Worm (Caenorhabditis elegans) whole organism, young adult: ENCODE results near the gene msp-74.

Experiments used
- B0019.2 ChIP-seq: fragments of 200-800 bp; sonication (Bioruptor generic); conservative IDR thresholded peaks from 2 replicates; pipeline ENCODE4 v1.3.6; 2022; ENCODE audit warnings: missing genetic modification reagents, missing genetic modification characterization, missing compliant biosample characterization
- B0336.3 ChIP-seq: fragments of 200-800 bp; sonication (Bioruptor generic); IDR thresholded peaks from 2 replicates; pipeline ENCODE4 v1.3.6; 2022; ENCODE audit warnings: missing genetic modification characterization, missing compliant biosample characterization
- C06A6.2 ChIP-seq: fragments of 200-800 bp; sonication (Bioruptor generic); conservative IDR thresholded peaks from 2 replicates; pipeline ENCODE4 v1.3.6; 2022; ENCODE audit warnings: missing genetic modification characterization, missing compliant biosample characterization
- F22D6.2 ChIP-seq: sonication (generic microtip); optimal IDR thresholded peaks from 2 replicates; lab custom pipeline; 2016; ENCODE audit warnings: mild to moderate bottlenecking, missing genetic modification characterization, missing compliant biosample characterization
- F49E8.2 ChIP-seq: sonication (generic microtip); optimal IDR thresholded peaks from 3 replicates; lab custom pipeline; 2017; ENCODE audit warnings: missing genetic modification characterization, mild to moderate bottlenecking, missing compliant biosample characterization, antibody characterized with exemption, moderate library complexity; ENCODE audit not compliant: insufficient read depth
- T26A5.8 ChIP-seq: sonication (generic microtip); optimal IDR thresholded peaks from 2 replicates; lab custom pipeline; 2016; ENCODE audit warnings: missing genetic modification characterization, missing compliant biosample characterization
- Y53G8AR.9 ChIP-seq: fragments of 200-800 bp; sonication (Bioruptor generic); conservative IDR thresholded peaks from 2 replicates; pipeline ENCODE4 v1.3.6; 2022; ENCODE audit warnings: missing genetic modification reagents, missing genetic modification characterization, missing compliant biosample characterization
- Y56A3A.18 ChIP-seq: fragments of 200-800 bp; sonication (Bioruptor generic); IDR thresholded peaks from 2 replicates; pipeline ENCODE4 v1.3.6; 2022; ENCODE audit warnings: missing genetic modification reagents, missing genetic modification characterization, missing compliant biosample characterization
- akir-1 ChIP-seq: fragments of 200-800 bp; sonication (Bioruptor generic); optimal IDR thresholded peaks from 2 replicates; lab custom pipeline; 2018; ENCODE audit warnings: mild to moderate bottlenecking, missing genetic modification characterization, moderate library complexity, missing compliant biosample characterization
- aptf-3 ChIP-seq: fragments of 200-800 bp; sonication (Bioruptor generic); IDR thresholded peaks from 2 replicates; pipeline ENCODE4 v1.3.6; 2022; ENCODE audit warnings: missing genetic modification characterization, missing compliant biosample characterization
- atf-7 ChIP-seq: sonication (generic microtip); optimal IDR thresholded peaks from 2 replicates; lab custom pipeline; 2017; ENCODE audit warnings: mild to moderate bottlenecking, missing genetic modification characterization, missing compliant biosample characterization
- attf-3 ChIP-seq: fragments of 200-800 bp; sonication (Bioruptor generic); conservative IDR thresholded peaks from 2 replicates; pipeline ENCODE4 v1.3.6; 2022; ENCODE audit warnings: missing genetic modification reagents, missing genetic modification characterization, missing compliant biosample characterization
- attf-5 ChIP-seq: fragments of 200-800 bp; sonication (Bioruptor generic); optimal IDR thresholded peaks from 2 replicates; lab custom pipeline; 2018; ENCODE audit warnings: mild to moderate bottlenecking, missing genetic modification characterization, missing compliant biosample characterization
- ccch-3 ChIP-seq: fragments of 200-800 bp; sonication (Bioruptor generic); optimal IDR thresholded peaks from 2 replicates; lab custom pipeline; 2018; ENCODE audit warnings: mild to moderate bottlenecking, missing genetic modification characterization, missing compliant biosample characterization
- ceh-27 ChIP-seq: fragments of 200-800 bp; sonication (Bioruptor generic); optimal IDR thresholded peaks from 2 replicates; lab custom pipeline; 2018; ENCODE audit warnings: mild to moderate bottlenecking, missing genetic modification characterization, moderate library complexity, missing compliant biosample characterization
- ceh-79 ChIP-seq: sonication (generic microtip); optimal IDR thresholded peaks from 2 replicates; lab custom pipeline; 2017; ENCODE audit warnings: mild to moderate bottlenecking, missing genetic modification characterization, missing compliant biosample characterization
- dox-1 ChIP-seq: fragments of 200-800 bp; sonication (Bioruptor generic); IDR thresholded peaks from 2 replicates; pipeline ENCODE4 v1.3.6; 2022; ENCODE audit warnings: missing genetic modification reagents, missing genetic modification characterization, missing compliant biosample characterization
- dpl-1 ChIP-seq: fragments of 150-350 bp; optimal IDR thresholded peaks from 2 replicates; lab custom pipeline; 2014; ENCODE audit warnings: missing biosample characterization, missing genetic modification reagents, missing genetic modification characterization
- ets-4 ChIP-seq: fragments of 200-800 bp; sonication (Bioruptor generic); optimal IDR thresholded peaks from 2 replicates; lab custom pipeline; 2018; ENCODE audit warnings: mild to moderate bottlenecking, missing genetic modification characterization, missing compliant biosample characterization
- gei-17 ChIP-seq: fragments of 200-800 bp; sonication (Bioruptor generic); optimal IDR thresholded peaks from 2 replicates; lab custom pipeline; 2018; ENCODE audit warnings: mild to moderate bottlenecking, missing genetic modification characterization, missing compliant biosample characterization
- hlh-12 ChIP-seq: sonication (generic microtip); optimal IDR thresholded peaks from 2 replicates; lab custom pipeline; 2016; ENCODE audit warnings: missing genetic modification characterization, missing compliant biosample characterization
- hmg-1.2 ChIP-seq: fragments of 200-800 bp; sonication (Bioruptor generic); IDR thresholded peaks from 2 replicates; pipeline ENCODE4 v1.3.6; 2022; ENCODE audit warnings: missing genetic modification reagents, missing genetic modification characterization, missing compliant biosample characterization
- lag-1 ChIP-seq: fragments of 200-800 bp; sonication (Bioruptor generic); IDR thresholded peaks from 2 replicates; pipeline ENCODE4 v1.3.6; 2022; ENCODE audit warnings: missing genetic modification reagents, missing genetic modification characterization, missing compliant biosample characterization
- lin-26 ChIP-seq: fragments of 200-800 bp; sonication (Bioruptor generic); IDR thresholded peaks from 2 replicates; pipeline ENCODE4 v1.3.6; 2022; ENCODE audit warnings: missing genetic modification reagents, missing genetic modification characterization, missing compliant biosample characterization
- lin-54 ChIP-seq: fragments of 200-800 bp; sonication (Bioruptor generic); optimal IDR thresholded peaks from 2 replicates; lab custom pipeline; 2018; ENCODE audit warnings: mild to moderate bottlenecking, missing genetic modification characterization, missing compliant biosample characterization
- lsl-1 ChIP-seq: fragments of 200-800 bp; sonication (Bioruptor generic); optimal IDR thresholded peaks from 2 replicates; lab custom pipeline; 2018; ENCODE audit warnings: mild to moderate bottlenecking, missing genetic modification characterization, moderate library complexity, missing compliant biosample characterization
- madf-10 ChIP-seq: sonication (generic microtip); optimal IDR thresholded peaks from 2 replicates; lab custom pipeline; 2016; ENCODE audit warnings: mild to moderate bottlenecking, missing genetic modification characterization, missing compliant biosample characterization
- madf-6 ChIP-seq: fragments of 200-800 bp; sonication (Bioruptor generic); IDR thresholded peaks from 2 replicates; pipeline ENCODE4 v1.3.6; 2022; ENCODE audit warnings: missing genetic modification reagents, missing genetic modification characterization, missing compliant biosample characterization
- mes-4 ChIP-seq: sonication (generic microtip); optimal IDR thresholded peaks from 2 replicates; lab custom pipeline; 2016; ENCODE audit warnings: missing genotype, missing genetic modification characterization, missing compliant biosample characterization
- nfya-1 ChIP-seq: sonication (generic microtip); optimal IDR thresholded peaks from 2 replicates; lab custom pipeline; 2017; ENCODE audit warnings: antibody characterized with exemption, missing compliant biosample characterization, missing genetic modification characterization, borderline replicate concordance; ENCODE audit not compliant: insufficient read depth
- nfya-2 ChIP-seq: fragments of 200-800 bp; sonication (Bioruptor generic); IDR thresholded peaks from 2 replicates; pipeline ENCODE4 v1.3.6; 2022; ENCODE audit warnings: missing genetic modification reagents, missing genetic modification characterization, missing compliant biosample characterization
- nhr-27 ChIP-seq: fragments of 200-800 bp; sonication (Bioruptor generic); optimal IDR thresholded peaks from 2 replicates; lab custom pipeline; 2018; ENCODE audit warnings: mild to moderate bottlenecking, missing genetic modification characterization, moderate library complexity, missing compliant biosample characterization
- nhr-80 ChIP-seq: sonication (generic microtip); optimal IDR thresholded peaks from 2 replicates; lab custom pipeline; 2016; ENCODE audit warnings: missing genetic modification characterization, missing compliant biosample characterization
- rcor-1 ChIP-seq: fragments of 200-800 bp; sonication (Bioruptor generic); IDR thresholded peaks from 2 replicates; pipeline ENCODE4 v1.3.6; 2022; ENCODE audit warnings: missing genetic modification reagents, missing genetic modification characterization, missing compliant biosample characterization
- rpc-1 ChIP-seq, 2 experiments: fragments of 150-350 bp in 1 of 2; sonication (generic microtip) in 1 of 2; optimal IDR thresholded peaks; 2 replicates each; lab custom pipeline; 2014 to 2018; ENCODE audit warnings: missing biosample characterization in 1 of 2, missing genetic modification characterization in 1 of 2, missing genetic modification reagents in 1 of 2, missing genotype in 1 of 2
- sdz-38 ChIP-seq: sonication (generic microtip); optimal IDR thresholded peaks from 2 replicates; lab custom pipeline; 2016; ENCODE audit warnings: missing genotype, missing genetic modification characterization, missing compliant biosample characterization
- snpc-1.1 ChIP-seq: sonication (generic microtip); optimal IDR thresholded peaks from 2 replicates; lab custom pipeline; 2017; ENCODE audit warnings: missing genetic modification characterization, mild to moderate bottlenecking, missing compliant biosample characterization, antibody characterized with exemption, moderate library complexity, missing genotype, missing genetic modification reagents; ENCODE audit not compliant: insufficient read depth
- somi-1 ChIP-seq: fragments of 200-800 bp; sonication (Bioruptor generic); optimal IDR thresholded peaks from 2 replicates; lab custom pipeline; 2018; ENCODE audit warnings: mild to moderate bottlenecking, missing genetic modification characterization, missing compliant biosample characterization
- sptf-2 ChIP-seq: fragments of 200-800 bp; sonication (Bioruptor generic); optimal IDR thresholded peaks from 2 replicates; lab custom pipeline; 2018; ENCODE audit warnings: mild to moderate bottlenecking, missing genetic modification characterization, missing compliant biosample characterization
- unc-130 ChIP-seq: sonication (generic microtip); optimal IDR thresholded peaks from 2 replicates; lab custom pipeline; 2016; ENCODE audit warnings: missing genetic modification reagents, missing genetic modification characterization, missing compliant biosample characterization
- unc-62 ChIP-seq: fragments of 150-350 bp; optimal IDR thresholded peaks from 2 replicates; lab custom pipeline; 2014; ENCODE audit warnings: missing biosample characterization, missing genetic modification reagents, missing genetic modification characterization
- ztf-18 ChIP-seq: sonication (generic microtip); optimal IDR thresholded peaks from 2 replicates; lab custom pipeline; 2016; ENCODE audit warnings: missing genotype, mild to moderate bottlenecking, missing genetic modification characterization, missing compliant biosample characterization
- ztf-26 ChIP-seq: sonication (generic microtip); optimal IDR thresholded peaks from 2 replicates; lab custom pipeline; 2017; ENCODE audit warnings: missing genetic modification characterization, missing compliant biosample characterization

The msp-74 gene

ce11 chrII:5105020-5105419 is 10.1 kb downstream of the msp-74 start (continued):
- peak; percentile 54 for TF ChIP-seq nhr-80
- TF ChIP-seq ztf-26 (tag; lab: Kevin White, UChicago) = peak; percentile 86
- peak; percentile 90; the same call in 1 of the 2 replicates for TF ChIP-seq dox-1 (GFP tag; lab: Robert Waterston, UW)
- TF ChIP-seq atf-7 = peak; percentile 63
- TF ChIP-seq gei-17 (GFP tag; lab: Kevin White, UChicago) = peak; percentile 18
- TF ChIP-seq akir-1 = peak; percentile 83
- TF ChIP-seq B0336.3 (GFP tag; lab: Robert Waterston, UW) = peak; percentile 86
- no peak for TF ChIP-seq sdz-38
- peak; percentile 81 for TF ChIP-seq ztf-18 (tag; lab: Kevin White, UChicago)
- peak; percentile 71 for TF ChIP-seq unc-130
- TF ChIP-seq F22D6.2 = peak; percentile 54
- TF ChIP-seq madf-10 (tag; lab: Kevin White, UChicago) = peak; percentile 83
- peak; percentile 71 for TF ChIP-seq T26A5.8
- TF ChIP-seq somi-1 (GFP tag; lab: Kevin White, UChicago) = peak; percentile 87
- peak; percentile 64 for TF ChIP-seq F49E8.2 (tag; lab: Kevin White, UChicago)
- TF ChIP-seq Y53G8AR.9 (GFP tag; lab: Robert Waterston, UW) = peak; percentile 61
- peak; percentile 75 for TF ChIP-seq madf-6 (GFP tag; lab: Robert Waterston, UW)
- TF ChIP-seq Y56A3A.18 (GFP tag; lab: Robert Waterston, UW) = peak; percentile 83; the same call in 1 of the 2 replicates
- TF ChIP-seq B0019.2 (GFP tag; lab: Robert Waterston, UW) = peak; percentile 37; the same call in 1 of the 2 replicates
- TF ChIP-seq hlh-12 (tag; lab: Kevin White, UChicago) = peak; percentile 78
- TF ChIP-seq attf-5 (GFP tag; lab: Kevin White, UChicago) = peak; percentile 77
- TF ChIP-seq ets-4 (GFP tag; lab: Kevin White, UChicago) = peak; percentile 67
- peak; percentile 85 for TF ChIP-seq hmg-1.2 (GFP tag; lab: Robert Waterston, UW)
- TF ChIP-seq nfya-1 = no peak
- peak; percentile 75 for TF ChIP-seq sptf-2
- TF ChIP-seq ceh-79 (tag; lab: Kevin White, UChicago) = peak; percentile 70
- peak; percentile 77 for TF ChIP-seq lin-54 (GFP tag; lab: Kevin White, UChicago)
- 0 out of 2 replicates have a peak, but pooled peaks have one; percentile 58 for TF ChIP-seq aptf-3 (GFP tag; lab: Robert Waterston, UW)
- no peak for TF ChIP-seq nfya-2 (GFP tag; lab: Robert Waterston, UW)
- TF ChIP-seq mes-4 = peak; percentile 91
- TF ChIP-seq lsl-1 (GFP tag; lab: Kevin White, UChicago) = peak; percentile 57
- no peak for TF ChIP-seq lag-1
- peak; percentile 52 for TF ChIP-seq attf-3 (GFP tag; lab: Robert Waterston, UW)
- TF ChIP-seq dpl-1 (GFP tag; lab: Kevin White, UChicago) = peak; percentile 1
- TF ChIP-seq C06A6.2 = 0 out of 2 replicates have a peak, but pooled peaks have one; percentile 56
- peak; percentile 13 for TF ChIP-seq ccch-3 (GFP tag; lab: Kevin White, UChicago)
- peak; percentile 96 for TF ChIP-seq lin-26
- TF ChIP-seq snpc-1.1 (tag; lab: Kevin White, UChicago) = peak; percentile 70
- TF ChIP-seq rpc-1 (optimal IDR thresholded peaks at IDR 0.05; lab: Kevin White, UChicago) = peak; percentile 99
- peak; percentile 100 for TF ChIP-seq rpc-1 (tag; optimal IDR thresholded peaks at IDR 0.05; lab: Kevin White, UChicago)
- TF ChIP-seq ceh-27 (GFP tag; lab: Kevin White, UChicago) = peak; percentile 91
- peak; percentile 58 for TF ChIP-seq nhr-27
- no peak for TF ChIP-seq unc-62 (GFP tag; lab: Kevin White, UChicago)
- peak; percentile 82 for TF ChIP-seq rcor-1 (GFP tag; lab: Robert Waterston, UW)
